Fruit fly (Drosophila melanogaster) whole organism, embryonic: Measurements from ENCODE around the gene CG33124.

Source experiments
- Atf3 ChIP-seq: fragments of 200-800 bp; sonication (Bioruptor generic); optimal IDR thresholded peaks from 3 replicates; lab custom pipeline; 2016; ENCODE audit warnings: missing biosample characterization, missing genetic modification characterization
- Awh ChIP-seq: fragments of 200-800 bp; sonication (Bioruptor generic); IDR thresholded peaks from 2 replicates; pipeline ENCODE4, ENCODE4 v1.3.6; 2022; ENCODE audit warnings: missing biosample characterization, missing genetic modification characterization
- Bdp1 ChIP-seq: fragments of 200-800 bp; sonication (Bioruptor generic); optimal IDR thresholded peaks from 3 replicates; lab custom pipeline; 2016; ENCODE audit warnings: missing biosample characterization, missing genetic modification characterization
- CG10267 ChIP-seq: fragments of 200-800 bp; sonication (Bioruptor generic); optimal IDR thresholded peaks from 2 replicates; lab custom pipeline; 2018; ENCODE audit warnings: missing biosample characterization, mild to moderate bottlenecking, missing genetic modification characterization, moderate library complexity
- CG10274 ChIP-seq: fragments of 200-800 bp; sonication (Bioruptor generic); optimal IDR thresholded peaks from 3 replicates; lab custom pipeline; 2017; ENCODE audit warnings: missing biosample characterization, mild to moderate bottlenecking, missing genetic modification characterization
- CG10462 ChIP-seq: fragments of 200-800 bp; sonication (Bioruptor generic); optimal IDR thresholded peaks from 2 replicates; lab custom pipeline; 2016; ENCODE audit warnings: missing biosample characterization, missing genetic modification characterization
- CG10979 ChIP-seq: fragments of 200-800 bp; sonication (Bioruptor generic); optimal IDR thresholded peaks from 2 replicates; lab custom pipeline; 2018; ENCODE audit warnings: missing biosample characterization, mild to moderate bottlenecking, missing genetic modification characterization, moderate library complexity
- CG12104 ChIP-seq: fragments of 200-800 bp; sonication (Bioruptor generic); optimal IDR thresholded peaks from 3 replicates; lab custom pipeline; 2016; ENCODE audit warnings: missing biosample characterization, missing genetic modification characterization
- CG12219 ChIP-seq: fragments of 200-800 bp; sonication (Bioruptor generic); optimal IDR thresholded peaks from 3 replicates; lab custom pipeline; 2018; ENCODE audit warnings: missing biosample characterization, mild to moderate bottlenecking, missing genetic modification characterization
- CG12744 ChIP-seq: fragments of 200-800 bp; sonication (Bioruptor generic); optimal IDR thresholded peaks from 2 replicates; lab custom pipeline; 2016; ENCODE audit warnings: missing biosample characterization, missing genetic modification characterization
- CG14441 ChIP-seq: fragments of 200-800 bp; sonication (Bioruptor generic); IDR thresholded peaks from 2 replicates; pipeline ENCODE4 v1.3.6; 2022; ENCODE audit warnings: missing biosample characterization, missing genetic modification characterization
- CG16815 ChIP-seq: fragments of 200-800 bp; sonication (Bioruptor generic); optimal IDR thresholded peaks from 3 replicates; lab custom pipeline; 2017; ENCODE audit warnings: missing biosample characterization, mild to moderate bottlenecking, missing genetic modification characterization
- CG16863 ChIP-seq: fragments of 200-800 bp; sonication (Bioruptor generic); optimal IDR thresholded peaks from 3 replicates; lab custom pipeline; 2016; ENCODE audit warnings: missing biosample characterization, missing genetic modification characterization
- CG17186 ChIP-seq: fragments of 200-800 bp; sonication (Bioruptor generic); optimal IDR thresholded peaks from 3 replicates; lab custom pipeline; 2017; ENCODE audit warnings: missing biosample characterization, missing genetic modification reagents, missing genetic modification characterization
- CG17829 ChIP-seq: fragments of 200-800 bp; optimal IDR thresholded peaks from 2 replicates; lab custom pipeline; 2019; ENCODE audit warnings: missing biosample characterization, mild to moderate bottlenecking, missing genetic modification characterization, moderate library complexity
- CG2875 ChIP-seq: fragments of 200-800 bp; sonication (Bioruptor generic); optimal IDR thresholded peaks from 2 replicates; lab custom pipeline; 2017; ENCODE audit warnings: missing biosample characterization, mild to moderate bottlenecking, missing genetic modification characterization, missing genetic modification reagents
- CG43689 ChIP-seq: fragments of 200-800 bp; sonication (Bioruptor generic); IDR thresholded peaks from 2 replicates; pipeline ENCODE4 v1.3.6; 2022; ENCODE audit warnings: missing biosample characterization, missing genetic modification characterization
- CG6654 ChIP-seq: fragments of 200-800 bp; sonication (Bioruptor generic); optimal IDR thresholded peaks from 2 replicates; lab custom pipeline; 2017; ENCODE audit warnings: missing biosample characterization, mild to moderate bottlenecking, missing genetic modification characterization
- CG6689 ChIP-seq: fragments of 200-800 bp; sonication (Bioruptor generic); IDR thresholded peaks from 2 replicates; pipeline ENCODE4 v1.3.6; 2022; ENCODE audit warnings: missing biosample characterization, missing genetic modification characterization
- CG7271 ChIP-seq: fragments of 200-800 bp; sonication (Bioruptor generic); optimal IDR thresholded peaks from 2 replicates; lab custom pipeline; 2018; ENCODE audit warnings: missing biosample characterization, mild to moderate bottlenecking, missing genetic modification characterization, moderate library complexity
- Dek ChIP-seq: fragments of 200-800 bp; sonication (Bioruptor generic); optimal IDR thresholded peaks from 3 replicates; lab custom pipeline; 2019; ENCODE audit warnings: missing biosample characterization, mild to moderate bottlenecking, missing genetic modification characterization, moderate library complexity
- Dip3 ChIP-seq: fragments of 200-800 bp; sonication (Bioruptor generic); optimal IDR thresholded peaks from 3 replicates; lab custom pipeline; 2016; ENCODE audit warnings: missing biosample characterization, missing genetic modification characterization
- H2.0 ChIP-seq: fragments of 200-800 bp; sonication (Bioruptor generic); IDR thresholded peaks from 2 replicates; pipeline ENCODE4 v1.3.6; 2022; ENCODE audit warnings: missing biosample characterization, missing genetic modification characterization
- Hey ChIP-seq: fragments of 200-800 bp; sonication (Bioruptor generic); optimal IDR thresholded peaks from 3 replicates; lab custom pipeline; 2018; ENCODE audit warnings: missing biosample characterization, mild to moderate bottlenecking, missing genetic modification characterization
- HmgZ ChIP-seq: fragments of 200-800 bp; sonication (Bioruptor generic); optimal IDR thresholded peaks from 2 replicates; lab custom pipeline; 2018; ENCODE audit warnings: missing biosample characterization, mild to moderate bottlenecking, missing genetic modification characterization
- Hr51 ChIP-seq, 2 experiments: fragments of 200-800 bp; sonication (Bioruptor generic); optimal IDR thresholded peaks; 2 replicates in 1 of 2; 3 replicates in 1 of 2; lab custom pipeline; 2016 to 2018; ENCODE audit warnings: missing biosample characterization in 2 of 2, missing genetic modification characterization in 2 of 2, mild to moderate bottlenecking in 1 of 2, moderate library complexity in 1 of 2
- Hr78 ChIP-seq, 2 experiments: fragments of 200-800 bp in 1 of 2; fragments of >200 bp in 1 of 2; sonication (Bioruptor generic) in 1 of 2; optimal IDR thresholded peaks; 2 replicates each; lab custom pipeline; 2017 to 2019; ENCODE audit warnings: missing biosample characterization in 2 of 2, missing genetic modification characterization in 2 of 2, mild to moderate bottlenecking in 1 of 2, moderate library complexity in 1 of 2
- Max ChIP-seq: fragments of 200-800 bp; sonication (Bioruptor generic); optimal IDR thresholded peaks from 2 replicates; lab custom pipeline; 2016; ENCODE audit warnings: missing biosample characterization, mild to moderate bottlenecking, missing genetic modification characterization
- NC2α ChIP-seq: fragments of 200-800 bp; sonication (Bioruptor generic); optimal IDR thresholded peaks from 2 replicates; lab custom pipeline; 2016; ENCODE audit warnings: missing biosample characterization, missing genetic modification characterization
- Opbp ChIP-seq: fragments of 200-800 bp; sonication (Bioruptor generic); IDR thresholded peaks from 3 replicates; pipeline ENCODE4 v1.3.6; 2022; ENCODE audit warnings: missing biosample characterization, missing genetic modification characterization; ENCODE audit not compliant: partially characterized antibody
- Pdp1 ChIP-seq, 2 experiments: fragments of 200-800 bp; sonication (Bioruptor generic); optimal IDR thresholded peaks; 3 replicates each; lab custom pipeline; 2016; ENCODE audit warnings: missing biosample characterization in 2 of 2, missing genetic modification characterization in 2 of 2, mild to moderate bottlenecking in 1 of 2, moderate library complexity in 1 of 2
- Ravus ChIP-seq: fragments of 200-800 bp; sonication (Bioruptor generic); IDR thresholded peaks from 2 replicates; pipeline ENCODE4 v1.3.6; 2022; ENCODE audit warnings: missing biosample characterization, missing genetic modification characterization
- Rx ChIP-seq: fragments of 200-800 bp; sonication (Bioruptor generic); IDR thresholded peaks from 2 replicates; pipeline ENCODE4 v1.3.6; 2022; ENCODE audit warnings: missing biosample characterization, missing genetic modification characterization
- Vsx1 ChIP-seq: fragments of 200-800 bp; sonication (Bioruptor generic); optimal IDR thresholded peaks from 2 replicates; lab custom pipeline; 2017; ENCODE audit warnings: missing biosample characterization, mild to moderate bottlenecking, missing genetic modification characterization, missing genetic modification reagents
- Xbp1 ChIP-seq: fragments of 200-800 bp; sonication (Bioruptor generic); optimal IDR thresholded peaks from 3 replicates; lab custom pipeline; 2016; ENCODE audit warnings: missing biosample characterization, mild to moderate bottlenecking, missing genetic modification characterization
- abd-A ChIP-seq: fragments of 200-800 bp; sonication (Bioruptor generic); optimal IDR thresholded peaks from 3 replicates; lab custom pipeline; 2019; ENCODE audit warnings: missing biosample characterization, mild to moderate bottlenecking, missing genetic modification characterization, moderate library complexity
- amos ChIP-seq: fragments of 200-800 bp; sonication (Bioruptor generic); IDR thresholded peaks from 2 replicates; pipeline ENCODE4 v1.3.6; 2022; ENCODE audit warnings: missing biosample characterization, missing genetic modification characterization; ENCODE audit not compliant: partially characterized antibody
- corto ChIP-seq: fragments of 200-800 bp; sonication (Bioruptor generic); optimal IDR thresholded peaks from 2 replicates; lab custom pipeline; 2016; ENCODE audit warnings: missing biosample characterization, mild to moderate bottlenecking, missing genetic modification characterization, moderate library complexity
- disco-r ChIP-seq: fragments of 200-800 bp; sonication (Bioruptor generic); optimal IDR thresholded peaks from 2 replicates; lab custom pipeline; 2016; ENCODE audit warnings: missing biosample characterization, missing genetic modification characterization
- jumu ChIP-seq: fragments of 200-800 bp; sonication (Bioruptor generic); optimal IDR thresholded peaks from 3 replicates; lab custom pipeline; 2016; ENCODE audit warnings: missing biosample characterization, missing genetic modification characterization
- lbe ChIP-seq: fragments of 200-800 bp; sonication (Bioruptor generic); optimal IDR thresholded peaks from 2 replicates; lab custom pipeline; 2016; ENCODE audit warnings: missing biosample characterization, mild to moderate bottlenecking, missing genetic modification characterization
- lmd ChIP-seq: fragments of 200-800 bp; sonication (Bioruptor generic); IDR thresholded peaks from 2 replicates; pipeline ENCODE4 v1.3.6; 2022; ENCODE audit warnings: missing biosample characterization, missing genetic modification characterization
- schlank ChIP-seq: fragments of 200-800 bp; sonication (Bioruptor generic); optimal IDR thresholded peaks from 2 replicates; lab custom pipeline; 2018; ENCODE audit warnings: missing biosample characterization, mild to moderate bottlenecking, missing genetic modification characterization
- sqz ChIP-seq: fragments of 200-800 bp; sonication (Bioruptor generic); optimal IDR thresholded peaks from 3 replicates; lab custom pipeline; 2018; ENCODE audit warnings: missing biosample characterization, mild to moderate bottlenecking, missing genetic modification characterization
- sr ChIP-seq: fragments of 200-800 bp; sonication (Bioruptor generic); IDR thresholded peaks from 3 replicates; pipeline ENCODE4 v1.3.6; 2022; ENCODE audit warnings: missing biosample characterization, missing genetic modification characterization
- sug ChIP-seq: fragments of 200-800 bp; optimal IDR thresholded peaks from 2 replicates; lab custom pipeline; 2019; ENCODE audit warnings: missing biosample characterization, mild to moderate bottlenecking, missing genetic modification characterization, moderate library complexity
- trem ChIP-seq: fragments of 200-800 bp; optimal IDR thresholded peaks from 3 replicates; lab custom pipeline; 2019; ENCODE audit warnings: missing biosample characterization, mild to moderate bottlenecking, missing genetic modification characterization, moderate library complexity
- unpg ChIP-seq: fragments of 200-800 bp; sonication (Bioruptor generic); optimal IDR thresholded peaks from 3 replicates; lab custom pipeline; 2018; ENCODE audit warnings: missing biosample characterization, mild to moderate bottlenecking, missing genetic modification characterization, moderate library complexity
- zfh2 ChIP-seq: fragments of 200-800 bp; sonication (Bioruptor generic); optimal IDR thresholded peaks from 2 replicates; lab custom pipeline; 2016; ENCODE audit warnings: missing biosample characterization, missing genetic modification characterization

CG33124 gene

DNA sequence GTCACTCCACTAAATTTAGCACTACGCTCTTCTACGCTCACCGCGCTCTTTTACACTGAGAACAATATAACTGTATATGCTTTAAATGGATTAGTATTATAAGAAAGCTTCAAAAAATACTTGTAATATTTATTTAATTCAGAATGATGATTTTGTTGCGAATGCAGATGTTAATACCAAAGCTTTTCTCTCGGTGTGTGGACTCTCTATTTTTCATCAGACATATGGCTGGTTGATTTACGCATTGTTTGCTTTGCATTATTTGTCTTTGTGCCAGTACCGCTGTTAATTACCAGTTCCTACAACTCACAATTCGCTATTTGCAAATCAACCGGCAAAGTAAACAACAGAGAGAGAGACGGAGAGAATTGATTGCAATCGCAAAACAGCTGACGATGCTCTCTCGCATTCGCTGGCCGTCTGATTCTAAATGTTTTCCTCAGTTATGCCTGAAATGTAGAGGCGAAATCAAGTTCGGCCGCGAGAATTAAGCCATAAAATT, 12.8 kb upstream of the CG33124 start (continued):
- peak; percentile 96 for TF ChIP-seq Dip3 (GFP tag; lab: Kevin White, UChicago)
- peak; percentile 97 for TF ChIP-seq lbe (GFP tag; lab: Kevin White, UChicago)
- peak; percentile 94 for TF ChIP-seq Hey
- TF ChIP-seq Hr51 (GFP tag; optimal IDR thresholded peaks at IDR 0.05; lab: Kevin White, UChicago), result peak; percentile 95 to 96
- no peak for TF ChIP-seq amos (GFP tag; lab: Robert Waterston, UW)
- TF ChIP-seq Vsx1 (GFP tag; lab: Kevin White, UChicago), result peak; percentile 85
- TF ChIP-seq NC2α, result peak; percentile 80
- peak; percentile 98 for TF ChIP-seq H2.0
- peak; percentile 98 for TF ChIP-seq CG14441 (GFP tag; lab: Robert Waterston, UW)
- peak; percentile 94 to 96 for TF ChIP-seq Pdp1 (GFP tag; optimal IDR thresholded peaks at IDR 0.05; lab: Kevin White, UChicago)
- peak; percentile 78 for TF ChIP-seq sqz (GFP tag; lab: Kevin White, UChicago)
- TF ChIP-seq CG10267 (tag; lab: Kevin White, UChicago), result peak; percentile 91
- peak; percentile 89 for TF ChIP-seq Max (GFP tag; lab: Kevin White, UChicago)
- peak; percentile 92 for TF ChIP-seq Atf3
- peak; percentile 96 for TF ChIP-seq disco-r (GFP tag; lab: Kevin White, UChicago)
- peak; percentile 94 for TF ChIP-seq CG2875 (GFP tag; lab: Kevin White, UChicago)
- peak; percentile 95 for TF ChIP-seq unpg (GFP tag; lab: Kevin White, UChicago)
- peak; percentile 95 for TF ChIP-seq zfh2 (GFP tag; lab: Kevin White, UChicago)
- peak; percentile 95 for TF ChIP-seq corto (GFP tag; lab: Kevin White, UChicago)
- TF ChIP-seq CG12104 (GFP tag; lab: Kevin White, UChicago), result peak; percentile 94
- TF ChIP-seq Hr78 (GFP tag; optimal IDR thresholded peaks at IDR 0.05; lab: Kevin White, UChicago), result peak in 1 of 2 experiments; percentile 62
- peak; percentile 95 for TF ChIP-seq Xbp1 (GFP tag; lab: Kevin White, UChicago)
- peak; percentile 98 for TF ChIP-seq Dek
- TF ChIP-seq CG6654 (GFP tag; lab: Kevin White, UChicago), result peak; percentile 81
- TF ChIP-seq CG43689 (GFP tag; lab: Robert Waterston, UW), result peak; percentile 98
- peak; percentile 83 for TF ChIP-seq CG10274 (GFP tag; lab: Kevin White, UChicago)
- TF ChIP-seq Awh, result peak; percentile 97
- peak; percentile 93 for TF ChIP-seq Bdp1
- TF ChIP-seq CG12219, result peak; percentile 96
- peak; percentile 91 for TF ChIP-seq CG10462
- TF ChIP-seq sr (GFP tag; lab: Robert Waterston, UW), result peak; percentile 92
- TF ChIP-seq CG16815, result peak; percentile 94
- TF ChIP-seq CG10979 (tag; lab: Kevin White, UChicago), result peak; percentile 92
- no peak for TF ChIP-seq Opbp (GFP tag; lab: Robert Waterston, UW)
- peak; percentile 95 for TF ChIP-seq jumu (GFP tag; lab: Kevin White, UChicago)
- TF ChIP-seq CG7271 (tag; lab: Kevin White, UChicago), result peak; percentile 69

DNA sequence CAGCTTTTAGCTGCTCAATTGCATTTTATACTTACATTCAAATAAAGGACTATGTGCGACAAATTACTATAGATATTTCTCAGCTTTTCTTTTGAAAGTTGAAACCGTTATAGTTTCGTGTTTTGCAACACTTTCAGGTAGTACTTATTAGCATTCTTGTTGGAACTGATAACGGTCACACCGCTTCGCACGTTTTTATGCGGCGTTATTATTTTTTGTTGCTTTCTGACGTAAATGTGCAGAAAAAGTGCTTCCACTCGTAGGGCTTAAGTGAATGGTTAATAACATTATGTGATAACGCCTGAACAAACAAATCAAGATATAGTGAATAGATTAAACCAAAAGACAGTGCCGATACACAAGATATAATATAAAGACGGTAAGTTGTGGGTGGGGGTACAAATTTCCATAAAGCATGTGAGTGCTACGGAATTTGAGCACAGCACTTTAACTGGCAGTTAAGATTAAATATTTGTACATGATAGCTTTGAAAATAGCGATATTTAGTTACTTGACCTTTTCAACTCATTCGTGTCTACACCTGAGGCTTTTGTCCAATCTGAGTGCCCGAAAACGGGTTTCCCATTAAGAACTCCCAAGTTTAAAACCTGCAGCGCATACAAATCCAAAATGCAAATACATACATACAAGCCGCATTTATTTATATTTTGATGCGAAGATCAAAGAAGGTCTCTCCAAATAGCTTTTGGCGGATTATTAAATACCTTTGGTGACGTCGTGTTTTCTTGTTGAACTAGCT, 11.9 kb upstream of the CG33124 start, which contains the start of gene papi:
TSS of gene papi (plus strand) at position 176 of the 760 bp plus-strand sequence.
- no peak for TF ChIP-seq CG17186 (GFP tag; lab: Kevin White, UChicago)
- no peak for TF ChIP-seq CG16863 (GFP tag; lab: Kevin White, UChicago)
- TF ChIP-seq schlank (tag; lab: Kevin White, UChicago), result no peak
- TF ChIP-seq CG12744, result no peak
- no peak for TF ChIP-seq lmd
- peak; percentile 13 for TF ChIP-seq CG17829 (tag; lab: Kevin White, UChicago)
- TF ChIP-seq CG6689 (GFP tag; lab: Robert Waterston, UW), result no peak
- TF ChIP-seq Opbp (GFP tag; lab: Robert Waterston, UW), result 0 out of 3 replicates have a peak, but pooled peaks have one; percentile 38
- no peak for TF ChIP-seq Rx (GFP tag; lab: Robert Waterston, UW)
- TF ChIP-seq Ravus, result no peak
- TF ChIP-seq sug (tag; lab: Kevin White, UChicago), result peak; percentile 6
- TF ChIP-seq abd-A, result peak; percentile 43
- TF ChIP-seq trem (tag; lab: Kevin White, UChicago), result peak; percentile 52
- TF ChIP-seq HmgZ (tag; lab: Kevin White, UChicago), result peak; percentile 52
